Fruit fly (Drosophila melanogaster) whole organism, embryonic: ENCODE results near the gene senju.

ENCODE experiments used
- Bdp1 ChIP-seq: fragments of 200-800 bp; sonication (Bioruptor generic); optimal IDR thresholded peaks from 3 replicates; lab custom pipeline; 2016; ENCODE audit warnings: missing biosample characterization, missing genetic modification characterization
- Blimp-1 ChIP-seq: fragments of 200-800 bp; sonication (Bioruptor generic); optimal IDR thresholded peaks from 3 replicates; lab custom pipeline; 2018; ENCODE audit warnings: missing biosample characterization, missing genetic modification characterization, mild to moderate bottlenecking, moderate library complexity, missing genetic modification reagents
- CG10274 ChIP-seq: fragments of 200-800 bp; sonication (Bioruptor generic); optimal IDR thresholded peaks from 3 replicates; lab custom pipeline; 2017; ENCODE audit warnings: missing biosample characterization, mild to moderate bottlenecking, missing genetic modification characterization
- CG10366 ChIP-seq: fragments of 200-800 bp; sonication (Bioruptor generic); IDR thresholded peaks from 2 replicates; pipeline ENCODE4 v1.3.6; 2022; ENCODE audit warnings: missing biosample characterization, missing genetic modification characterization
- CG10654 ChIP-seq: fragments of 200-800 bp; sonication (Bioruptor generic); optimal IDR thresholded peaks from 2 replicates; lab custom pipeline; 2016; ENCODE audit warnings: missing biosample characterization, missing genetic modification characterization
- CG17361 ChIP-seq: fragments of 200-800 bp; sonication (Bioruptor generic); IDR thresholded peaks from 3 replicates; pipeline ENCODE4 v1.3.6; 2022; ENCODE audit warnings: missing biosample characterization, missing genetic modification characterization
- CG17385 ChIP-seq: fragments of 200-800 bp; sonication (Bioruptor generic); optimal IDR thresholded peaks from 3 replicates; lab custom pipeline; 2018; ENCODE audit warnings: missing biosample characterization, mild to moderate bottlenecking, missing genetic modification characterization
- CG17612 ChIP-seq: fragments of 200-800 bp; sonication (Bioruptor generic); IDR thresholded peaks from 2 replicates; pipeline ENCODE4 v1.3.6; 2022; ENCODE audit warnings: missing biosample characterization, missing genetic modification characterization
- CG1832 ChIP-seq: fragments of 200-800 bp; sonication (Bioruptor generic); optimal IDR thresholded peaks from 2 replicates; lab custom pipeline; 2017; ENCODE audit warnings: missing biosample characterization, mild to moderate bottlenecking, missing genetic modification characterization, inconsistent platforms
- CG2199 ChIP-seq: fragments of 200-800 bp; sonication (Bioruptor generic); IDR thresholded peaks from 3 replicates; pipeline ENCODE4 v1.3.6; 2022; ENCODE audit warnings: missing biosample characterization, missing genetic modification characterization
- CG2202 ChIP-seq: fragments of 200-800 bp; sonication (Bioruptor generic); optimal IDR thresholded peaks from 2 replicates; lab custom pipeline; 2018; ENCODE audit warnings: missing biosample characterization, mild to moderate bottlenecking, missing genetic modification characterization
- CG34224 ChIP-seq: fragments of 200-800 bp; sonication (Bioruptor generic); IDR thresholded peaks from 3 replicates; pipeline ENCODE4 v1.3.6; 2022; ENCODE audit warnings: missing biosample characterization, missing genetic modification characterization; ENCODE audit not compliant: partially characterized antibody
- CG4854 ChIP-seq: fragments of 200-800 bp; sonication (Bioruptor generic); optimal IDR thresholded peaks from 2 replicates; lab custom pipeline; 2016; ENCODE audit warnings: missing biosample characterization, missing genetic modification characterization, inconsistent platforms
- CG6765 ChIP-seq: fragments of 200-800 bp; sonication (Bioruptor generic); optimal IDR thresholded peaks from 3 replicates; lab custom pipeline; 2017; ENCODE audit warnings: missing biosample characterization, mild to moderate bottlenecking, missing genetic modification characterization
- CG6791 ChIP-seq: fragments of 200-800 bp; sonication (Bioruptor generic); IDR thresholded peaks from 3 replicates; pipeline ENCODE4 v1.3.6; 2022; ENCODE audit warnings: missing biosample characterization, missing genetic modification characterization; ENCODE audit not compliant: partially characterized antibody
- CG9609 ChIP-seq: fragments of 200-800 bp; sonication (Bioruptor generic); optimal IDR thresholded peaks from 3 replicates; lab custom pipeline; 2016; ENCODE audit warnings: missing biosample characterization, missing genetic modification characterization
- CG9876 ChIP-seq: fragments of 200-800 bp; sonication (Bioruptor generic); optimal IDR thresholded peaks from 2 replicates; lab custom pipeline; 2016; ENCODE audit warnings: missing biosample characterization, missing genetic modification characterization
- CTCF ChIP-seq: fragments of 200-800 bp; sonication (Bioruptor generic); optimal IDR thresholded peaks from 2 replicates; lab custom pipeline; 2017; ENCODE audit warnings: missing biosample characterization, mild to moderate bottlenecking, missing genetic modification characterization, moderate library complexity
- CrebB ChIP-seq: fragments of 200-800 bp; sonication (Bioruptor generic); optimal IDR thresholded peaks from 3 replicates; lab custom pipeline; 2018; ENCODE audit warnings: missing biosample characterization, mild to moderate bottlenecking, missing genetic modification characterization
- Ets65A ChIP-seq: fragments of 200-800 bp; sonication (Bioruptor generic); peaks from one replicate; lab custom pipeline; 2016; ENCODE audit warnings: missing biosample characterization, missing genetic modification characterization
- Hr39 ChIP-seq: fragments of >200 bp; optimal IDR thresholded peaks from 2 replicates; lab custom pipeline; 2017
- Poxn ChIP-seq: fragments of 200-800 bp; sonication (Bioruptor generic); IDR thresholded peaks from 2 replicates; pipeline ENCODE4 v1.3.6; 2022; ENCODE audit warnings: missing biosample characterization, missing genetic modification characterization
- Sry-δ ChIP-seq: fragments of 200-800 bp; sonication (Bioruptor generic); optimal IDR thresholded peaks from 2 replicates; lab custom pipeline; 2016; ENCODE audit warnings: missing biosample characterization, missing genetic modification characterization
- Taf1 ChIP-seq: fragments of 200-800 bp; sonication (Bioruptor generic); IDR thresholded peaks from 2 replicates; pipeline ENCODE4 v1.3.6; 2022; ENCODE audit warnings: missing biosample characterization, missing genetic modification characterization
- ap ChIP-seq: fragments of 200-800 bp; sonication (Bioruptor generic); IDR thresholded peaks from 2 replicates; pipeline ENCODE4 v1.3.6; 2022; ENCODE audit warnings: missing biosample characterization, missing genetic modification characterization
- bbx ChIP-seq: fragments of 200-800 bp; sonication (Bioruptor generic); IDR thresholded peaks from 2 replicates; pipeline ENCODE4 v1.3.6; 2022; ENCODE audit warnings: missing biosample characterization, missing genetic modification characterization; ENCODE audit not compliant: partially characterized antibody
- crc ChIP-seq: fragments of 200-800 bp; sonication (Bioruptor generic); optimal IDR thresholded peaks from 2 replicates; lab custom pipeline; 2016; ENCODE audit warnings: missing biosample characterization, missing genetic modification characterization
- dmrt99B ChIP-seq: fragments of 200-800 bp; sonication (Bioruptor generic); optimal IDR thresholded peaks from 2 replicates; lab custom pipeline; 2018; ENCODE audit warnings: missing biosample characterization, mild to moderate bottlenecking, missing genetic modification characterization, moderate library complexity
- fd96Cb ChIP-seq: fragments of 200-800 bp; sonication (Bioruptor generic); optimal IDR thresholded peaks from 2 replicates; lab custom pipeline; 2018; ENCODE audit warnings: missing biosample characterization, mild to moderate bottlenecking, missing genetic modification characterization, moderate library complexity
- gsb ChIP-seq: fragments of 200-800 bp; sonication (Bioruptor generic); IDR thresholded peaks from 2 replicates; pipeline ENCODE4 v1.3.6; 2022; ENCODE audit warnings: missing biosample characterization, missing genetic modification characterization
- kni ChIP-seq: fragments of 200-800 bp; sonication (Bioruptor generic); optimal IDR thresholded peaks from 3 replicates; lab custom pipeline; 2017; ENCODE audit warnings: mild to moderate bottlenecking, missing biosample characterization, missing genetic modification reagents, missing genetic modification characterization
- maf-S ChIP-seq: fragments of 200-800 bp; sonication (Bioruptor generic); optimal IDR thresholded peaks from 2 replicates; lab custom pipeline; 2016; ENCODE audit warnings: missing biosample characterization, missing genetic modification characterization
- nerfin-2 ChIP-seq: fragments of 200-800 bp; sonication (Bioruptor generic); IDR thresholded peaks from 2 replicates; pipeline ENCODE4 v1.3.6; 2022; ENCODE audit warnings: missing biosample characterization, missing genetic modification characterization; ENCODE audit not compliant: partially characterized antibody
- org-1 ChIP-seq: fragments of 200-800 bp; sonication (Bioruptor generic); optimal IDR thresholded peaks from 2 replicates; lab custom pipeline; 2017; ENCODE audit warnings: missing biosample characterization, missing genetic modification characterization
- prd ChIP-seq, 3 experiments: fragments of >200 bp in 2 of 3; fragments of 200-800 bp in 1 of 3; sonication (Bioruptor generic) in 1 of 3; optimal IDR thresholded peaks in 2 of 3; IDR thresholded peaks in 1 of 3; 2 replicates in 2 of 3; 3 replicates in 1 of 3; pipeline versions ENCODE4 v1.3.6 to Lab custom; 2017 to 2022; ENCODE audit warnings: missing biosample characterization in 1 of 3, missing genetic modification characterization in 1 of 3
- pum ChIP-seq: fragments of 200-800 bp; sonication (Bioruptor generic); optimal IDR thresholded peaks from 2 replicates; lab custom pipeline; 2016; ENCODE audit warnings: missing biosample characterization, missing genetic modification characterization
- shn ChIP-seq: fragments of 200-800 bp; sonication (Bioruptor generic); optimal IDR thresholded peaks from 3 replicates; lab custom pipeline; 2016; ENCODE audit warnings: missing biosample characterization, missing genetic modification characterization
- sna ChIP-seq: fragments of 200-800 bp; sonication (Bioruptor generic); IDR thresholded peaks from 2 replicates; pipeline ENCODE4 v1.3.6; 2022; ENCODE audit warnings: missing biosample characterization, missing genetic modification characterization; ENCODE audit not compliant: partially characterized antibody
- sob ChIP-seq: fragments of 200-800 bp; sonication (Bioruptor generic); IDR thresholded peaks from 2 replicates; pipeline ENCODE4 v1.3.6; 2022; ENCODE audit warnings: missing biosample characterization, missing genetic modification characterization
- zen ChIP-seq: fragments of 200-800 bp; sonication (Bioruptor generic); optimal IDR thresholded peaks from 3 replicates; lab custom pipeline; 2018; ENCODE audit warnings: missing biosample characterization, mild to moderate bottlenecking, missing genetic modification characterization, moderate library complexity

Gene senju

DNA sequence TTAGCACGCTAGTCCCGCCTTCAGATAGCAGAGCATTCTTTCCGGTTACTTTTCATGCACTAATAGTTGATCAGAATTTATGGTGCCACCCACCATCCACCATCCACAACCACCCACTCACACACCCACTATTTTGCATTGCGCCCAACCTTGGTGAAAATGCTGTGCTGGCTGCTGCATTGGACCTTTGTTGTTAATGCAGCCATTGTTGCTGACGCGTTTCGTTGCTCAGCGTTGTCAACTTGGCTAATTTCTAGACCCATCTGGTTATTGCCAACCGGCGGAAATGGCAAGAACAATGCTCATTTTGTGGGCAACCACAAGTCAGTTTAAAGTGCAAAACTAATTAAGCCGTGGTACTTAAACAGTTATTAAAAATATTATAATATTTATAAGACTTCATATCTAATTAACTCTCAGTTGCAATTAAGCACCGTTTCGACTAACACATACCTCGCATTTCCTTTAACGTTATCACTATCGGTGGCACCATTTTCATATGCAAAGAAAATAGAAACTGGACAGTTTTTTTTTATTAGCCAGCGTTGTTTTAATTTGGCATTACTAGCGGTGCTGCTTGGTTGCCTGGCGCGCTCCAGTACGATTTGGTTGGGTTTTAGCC lies 36.1 kb downstream of the senju start (continued):
- TF ChIP-seq CG2199 (GFP tag; lab: Robert Waterston, UW), result no peak
- TF ChIP-seq gsb (GFP tag; lab: Robert Waterston, UW), result no peak
- no peak for TF ChIP-seq maf-S (GFP tag; lab: Kevin White, UChicago)
- TF ChIP-seq CG10366, result no peak
- TF ChIP-seq fd96Cb (tag; lab: Kevin White, UChicago), result no peak
- TF ChIP-seq CG1832 (GFP tag; lab: Kevin White, UChicago), result no peak
- no peak for TF ChIP-seq sob (GFP tag; lab: Robert Waterston, UW)
- no peak for TF ChIP-seq CG34224
- no peak for TF ChIP-seq CG4854
- TF ChIP-seq prd (optimal IDR thresholded peaks at IDR 0.05; lab: Kevin White, UChicago), result no peak
- TF ChIP-seq prd (GFP tag; IDR thresholded peaks at IDR 0.05; lab: Robert Waterston, UW), result no peak
- TF ChIP-seq CG10654 (GFP tag; lab: Kevin White, UChicago), result no peak
- no peak for TF ChIP-seq CG17612
- no peak for TF ChIP-seq pum (GFP tag; lab: Kevin White, UChicago)
- TF ChIP-seq bbx, result peak; percentile 42; the same call in 1 of the 2 replicates
- no peak for TF ChIP-seq Bdp1 (GFP tag; lab: Kevin White, UChicago)
- TF ChIP-seq CG17361 (GFP tag; lab: Robert Waterston, UW), result no peak
- TF ChIP-seq CG17385 (GFP tag; lab: Kevin White, UChicago), result no peak
- no peak for TF ChIP-seq Sry-δ
- no peak for TF ChIP-seq CG9609
- no peak for TF ChIP-seq CG2202
- TF ChIP-seq Taf1 (GFP tag; lab: Robert Waterston, UW), result no peak
- no peak for TF ChIP-seq CTCF
- TF ChIP-seq nerfin-2 (GFP tag; lab: Robert Waterston, UW), result peak; percentile 74
- no peak for TF ChIP-seq CG9876 (GFP tag; lab: Kevin White, UChicago)
- no peak for TF ChIP-seq CrebB
- TF ChIP-seq dmrt99B (tag; lab: Kevin White, UChicago), result no peak
- 0 out of 2 replicates have a peak, but pooled peaks have one; percentile 54 for TF ChIP-seq sna (GFP tag; lab: Robert Waterston, UW)
- no peak for TF ChIP-seq org-1 (GFP tag; lab: Kevin White, UChicago)
- TF ChIP-seq CG6765 (GFP tag; lab: Kevin White, UChicago), result no peak
- TF ChIP-seq CG6791 (GFP tag; lab: Robert Waterston, UW), result peak; percentile 76
- no peak for TF ChIP-seq ap
- peak; percentile 76 for TF ChIP-seq Ets65A (GFP tag; lab: Kevin White, UChicago)
- TF ChIP-seq Blimp-1 (GFP tag; lab: Kevin White, UChicago), result no peak
- TF ChIP-seq shn (GFP tag; lab: Kevin White, UChicago), result no peak
- TF ChIP-seq zen (tag; lab: Kevin White, UChicago), result no peak
- no peak for TF ChIP-seq CG10274 (GFP tag; lab: Kevin White, UChicago)

DNA sequence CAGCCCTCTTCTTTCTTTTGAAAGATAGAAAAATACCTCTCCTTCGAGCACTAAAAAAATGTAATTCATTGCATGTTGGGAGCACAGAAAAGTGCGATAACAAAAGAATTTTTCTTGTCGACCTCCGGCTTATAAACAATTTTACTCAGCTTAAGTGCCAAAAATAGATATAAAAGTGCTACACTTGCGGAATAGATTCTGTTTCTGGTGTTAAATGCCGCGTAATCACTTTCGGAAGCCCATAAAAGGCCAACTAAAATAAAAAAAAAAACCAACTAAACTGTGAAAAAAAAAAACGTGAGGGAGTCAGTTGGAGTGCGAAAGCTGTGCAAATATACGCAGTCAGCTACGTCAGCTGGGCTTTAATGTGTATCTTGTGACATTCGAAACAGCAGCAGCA lies 37.0 kb downstream of the senju start:
- TF ChIP-seq crc (GFP tag; lab: Kevin White, UChicago) (no peak), Poxn (GFP tag; lab: Robert Waterston, UW) (no peak), Hr39 (lab: Kevin White, UChicago) (no peak), kni (GFP tag; lab: Kevin White, UChicago) (no peak)
